Fruit fly (Drosophila melanogaster): ENCODE measurements around the gene Six4.

- TF ChIP-seq insv (optimal IDR thresholded peaks at IDR 0.05) (no peak), psq (optimal IDR thresholded peaks at IDR 0.05) (no peak), h (optimal IDR thresholded peaks at IDR 0.05) (no peak), ttk (optimal IDR thresholded peaks at IDR 0.05) (no peak)
Observed at dm6 chr3L:20761482-20761881, 31.1 kb downstream of the Six4 start.

Measured in Kc167 (cell line).